Fruit fly (Drosophila melanogaster) whole organism, larva: ENCODE results near the gene aus.
A peak's percentile ranks its signal among the peaks of the same experiment; 100 is the strongest.

Source experiments
- noc ChIP-seq: fragments of 200-800 bp; sonication (Bioruptor generic); optimal IDR thresholded peaks from 3 replicates; lab custom pipeline; 2019; ENCODE audit warnings: missing biosample characterization, mild to moderate bottlenecking, missing genetic modification characterization, moderate library complexity

aus gene

dm6 chr3R:21268873-21269272, 80.5 kb downstream of the aus start, which contains the start of gene Rab1:
Gene Rab1, minus strand, starts transcription at chr3R:21269060.
- TF ChIP-seq noc (tag; lab: Kevin White, UChicago) = peak; percentile 18
